Worm (Caenorhabditis elegans) whole organism, L2 larva: Measurements from ENCODE around the gene Y71H2B.2.
A peak's percentile ranks its signal among the peaks of the same experiment; 100 is the strongest.

Experiments
- C34F6.9 ChIP-seq: fragments of 150-350 bp; optimal IDR thresholded peaks from 2 replicates; lab custom pipeline; 2014; ENCODE audit warnings: missing biosample characterization, missing genetic modification characterization
- F13H6.1 ChIP-seq: sonication (generic microtip); optimal IDR thresholded peaks from 2 replicates; lab custom pipeline; 2016; ENCODE audit warnings: missing genetic modification characterization, missing compliant biosample characterization
- R02D3.7 ChIP-seq: fragments of 150-350 bp; optimal IDR thresholded peaks from 2 replicates; lab custom pipeline; 2014; ENCODE audit warnings: missing biosample characterization, missing genetic modification characterization
- ZK546.5 ChIP-seq: sonication (generic microtip); optimal IDR thresholded peaks from 2 replicates; lab custom pipeline; 2017; ENCODE audit warnings: missing biosample characterization, missing genetic modification characterization
- ama-1 ChIP-seq: fragments of 150-350 bp; optimal IDR thresholded peaks from 2 replicates; lab custom pipeline; 2018; ENCODE audit warnings: inconsistent platforms
- blmp-1 ChIP-seq: sonication (generic microtip); optimal IDR thresholded peaks from 2 replicates; lab custom pipeline; 2017; ENCODE audit warnings: missing genetic modification characterization, mild to moderate bottlenecking, missing compliant biosample characterization, antibody characterized with exemption, moderate library complexity; ENCODE audit not compliant: insufficient read depth
- crh-2 ChIP-seq: sonication (generic microtip); optimal IDR thresholded peaks from 2 replicates; lab custom pipeline; 2017; ENCODE audit warnings: missing biosample characterization, missing genetic modification characterization
- elt-1 ChIP-seq: fragments of 150-350 bp; optimal IDR thresholded peaks from 2 replicates; lab custom pipeline; 2014; ENCODE audit warnings: missing biosample characterization, missing genetic modification characterization
- elt-3 ChIP-seq: sonication (generic microtip); optimal IDR thresholded peaks from 2 replicates; lab custom pipeline; 2017; ENCODE audit warnings: missing biosample characterization, missing genetic modification characterization
- fos-1 ChIP-seq: fragments of 150-350 bp; optimal IDR thresholded peaks from 2 replicates; lab custom pipeline; 2014; ENCODE audit warnings: missing biosample characterization, missing genetic modification characterization
- gmeb-1 ChIP-seq: fragments of 150-350 bp; optimal IDR thresholded peaks from 2 replicates; lab custom pipeline; 2014; ENCODE audit warnings: missing biosample characterization, missing genetic modification characterization
- lin-11 ChIP-seq: fragments of 150-350 bp; sonication (generic microtip); optimal IDR thresholded peaks from 2 replicates; lab custom pipeline; 2014; ENCODE audit warnings: missing biosample characterization, missing genetic modification characterization, inconsistent platforms, mixed read lengths
- lin-13 ChIP-seq: fragments of 150-350 bp; optimal IDR thresholded peaks from 2 replicates; lab custom pipeline; 2014; ENCODE audit warnings: missing biosample characterization, missing genetic modification reagents, missing genetic modification characterization
- lin-39 ChIP-seq: fragments of 150-350 bp; optimal IDR thresholded peaks from 2 replicates; lab custom pipeline; 2014; ENCODE audit warnings: missing biosample characterization, missing genetic modification reagents, missing genetic modification characterization
- lsy-2 ChIP-seq, 2 experiments: fragments of 150-350 bp in 1 of 2; sonication (generic microtip) in 1 of 2; optimal IDR thresholded peaks; 2 replicates each; lab custom pipeline; 2014 to 2017; ENCODE audit warnings: missing biosample characterization in 2 of 2, missing genetic modification characterization in 2 of 2
- mab-5 ChIP-seq: fragments of 150-350 bp; optimal IDR thresholded peaks from 2 replicates; lab custom pipeline; 2014; ENCODE audit warnings: missing biosample characterization, missing genetic modification characterization
- mdl-1 ChIP-seq, 2 experiments: fragments of 150-350 bp in 1 of 2; sonication (generic microtip) in 1 of 2; optimal IDR thresholded peaks; 2 replicates each; lab custom pipeline; 2017; ENCODE audit warnings: missing biosample characterization in 2 of 2, missing genetic modification characterization in 2 of 2
- nhr-10 ChIP-seq: sonication (generic microtip); optimal IDR thresholded peaks from 2 replicates; lab custom pipeline; 2017; ENCODE audit warnings: missing biosample characterization, missing genetic modification characterization
- nhr-12 ChIP-seq: fragments of 150-350 bp; optimal IDR thresholded peaks from 2 replicates; lab custom pipeline; 2014; ENCODE audit warnings: missing biosample characterization, missing genetic modification characterization
- nhr-129 ChIP-seq: fragments of 150-350 bp; optimal IDR thresholded peaks from 2 replicates; lab custom pipeline; 2014; ENCODE audit warnings: missing biosample characterization, missing genetic modification characterization
- nhr-21 ChIP-seq: fragments of 150-350 bp; optimal IDR thresholded peaks from 2 replicates; lab custom pipeline; 2014; ENCODE audit warnings: missing biosample characterization, missing genetic modification characterization
- nhr-237 ChIP-seq: fragments of 150-350 bp; optimal IDR thresholded peaks from 2 replicates; lab custom pipeline; 2014; ENCODE audit warnings: missing biosample characterization, missing genetic modification characterization
- nhr-25 ChIP-seq: fragments of 150-350 bp; sonication (generic microtip); optimal IDR thresholded peaks from 3 replicates; lab custom pipeline; 2014; ENCODE audit warnings: missing biosample characterization, missing genetic modification characterization
- nhr-6 ChIP-seq: fragments of 150-350 bp; optimal IDR thresholded peaks from 2 replicates; lab custom pipeline; 2014; ENCODE audit warnings: missing biosample characterization, missing genetic modification characterization
- sem-4 ChIP-seq: fragments of 150-350 bp; optimal IDR thresholded peaks from 2 replicates; lab custom pipeline; 2014; ENCODE audit warnings: missing biosample characterization, missing genetic modification reagents, missing genetic modification characterization
- skn-1 ChIP-seq: sonication (generic microtip); optimal IDR thresholded peaks from 2 replicates; lab custom pipeline; 2017; ENCODE audit warnings: missing biosample characterization, missing genetic modification characterization
- sma-3 ChIP-seq: sonication (generic microtip); optimal IDR thresholded peaks from 2 replicates; lab custom pipeline; 2016; ENCODE audit warnings: missing genetic modification reagents, missing genetic modification characterization, missing compliant biosample characterization
- sma-9 ChIP-seq, 2 experiments: fragments of 150-350 bp in 1 of 2; sonication (generic microtip) in 1 of 2; optimal IDR thresholded peaks; 2 replicates each; lab custom pipeline; 2014 to 2016; ENCODE audit warnings: missing genetic modification characterization in 2 of 2, mild to moderate bottlenecking in 1 of 2, missing biosample characterization in 1 of 2, missing compliant biosample characterization in 1 of 2, missing genetic modification reagents in 1 of 2, moderate library complexity in 1 of 2
- snpc-4 ChIP-seq: fragments of 150-350 bp; optimal IDR thresholded peaks from 2 replicates; lab custom pipeline; 2014; ENCODE audit warnings: missing biosample characterization, missing genetic modification characterization
- unc-39 ChIP-seq: fragments of 150-350 bp; optimal IDR thresholded peaks from 2 replicates; lab custom pipeline; 2014; ENCODE audit warnings: missing biosample characterization, missing genetic modification characterization
- unc-55 ChIP-seq: fragments of 150-350 bp; sonication (generic microtip); optimal IDR thresholded peaks from 3 replicates; lab custom pipeline; 2014; ENCODE audit warnings: missing biosample characterization, missing genetic modification reagents, missing genetic modification characterization
- zag-1 ChIP-seq: fragments of 150-350 bp; optimal IDR thresholded peaks from 2 replicates; lab custom pipeline; 2014; ENCODE audit warnings: missing biosample characterization, missing genetic modification characterization
- ztf-1 ChIP-seq: fragments of 200-800 bp; sonication (Bioruptor generic); conservative IDR thresholded peaks from 2 replicates; pipeline ENCODE4 v1.3.6; 2022; ENCODE audit warnings: missing genetic modification characterization, missing compliant biosample characterization
- ztf-4 ChIP-seq: fragments of 150-350 bp; optimal IDR thresholded peaks from 2 replicates; lab custom pipeline; 2014; ENCODE audit warnings: missing biosample characterization, missing genetic modification characterization

The Y71H2B.2 gene

DNA sequence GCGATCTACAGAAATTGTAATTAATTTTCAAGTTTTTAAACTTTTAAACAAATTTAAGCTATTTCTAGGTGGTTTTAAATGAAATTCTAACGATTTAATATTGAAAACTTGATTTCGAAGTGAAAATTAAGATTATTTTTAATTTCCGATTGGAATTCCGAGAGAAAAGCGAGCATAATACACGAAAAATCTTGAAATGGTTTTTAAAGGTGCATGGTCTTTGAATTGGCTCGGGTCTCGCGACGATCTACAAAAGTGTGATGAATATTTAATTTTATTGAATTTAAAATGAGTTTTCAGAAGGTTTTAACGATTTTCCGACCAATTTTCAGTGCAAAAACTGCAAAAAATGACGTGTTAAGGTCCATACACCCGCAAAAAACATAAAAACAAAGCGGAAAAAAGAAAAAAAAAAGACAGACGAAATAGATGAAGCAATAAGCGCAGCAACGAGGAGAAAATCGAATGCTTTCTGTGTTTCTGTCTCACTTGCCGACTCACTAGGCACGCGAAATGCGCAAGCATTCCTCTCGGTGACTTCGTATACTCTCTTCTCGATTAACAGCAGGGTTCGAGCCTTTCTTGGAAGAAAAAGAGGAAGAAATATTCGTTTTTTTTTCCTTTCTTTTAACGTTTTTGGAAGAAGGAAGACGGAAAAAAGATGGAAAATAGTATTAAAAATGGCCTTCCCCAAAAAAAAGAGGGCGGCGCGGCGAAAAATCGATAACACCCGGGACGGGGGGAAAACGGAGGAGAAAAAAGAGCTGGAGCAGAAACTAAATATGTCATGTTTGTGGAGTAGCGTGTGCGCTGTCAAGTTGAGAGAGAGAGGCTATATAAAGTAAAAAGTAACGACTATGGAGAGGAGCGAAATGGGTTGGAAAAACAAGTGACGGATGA, 46.4 kb upstream of the Y71H2B.2 start (continued):
- TF ChIP-seq R02D3.7 (tag; lab: Kevin White, UChicago) (no peak), sem-4 (tag; lab: Kevin White, UChicago) (peak; percentile 45), lsy-2 (tag; optimal IDR thresholded peaks at IDR 0.05; lab: Kevin White, UChicago) (peak; percentile 47 to 82), nhr-237 (no peak), skn-1 (tag; lab: Kevin White, UChicago) (no peak), nhr-21 (tag; lab: Kevin White, UChicago) (no peak)

DNA sequence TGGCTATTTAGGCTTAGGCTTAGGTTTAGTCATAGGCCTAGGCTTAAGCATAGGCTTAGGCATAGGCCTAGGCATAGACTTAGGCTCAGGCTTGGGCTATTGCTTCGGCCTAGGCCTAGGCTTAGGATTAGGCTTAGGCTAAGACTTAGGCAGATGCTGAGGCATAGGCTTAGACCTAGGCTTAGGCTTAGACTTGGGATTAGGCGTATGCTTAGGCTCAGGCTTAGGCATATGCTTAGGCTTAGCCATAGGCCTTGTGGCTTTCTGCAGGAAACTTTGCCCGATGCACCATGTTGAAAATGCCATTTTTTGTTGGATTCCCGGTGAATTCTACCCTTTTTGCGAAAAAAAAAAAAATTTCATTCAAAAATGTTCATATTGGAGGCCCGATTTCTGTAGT, 45.0 kb upstream of the Y71H2B.2 start:
- TF ChIP-seq ztf-4 = no peak
- TF ChIP-seq nhr-10 (tag; lab: Kevin White, UChicago) = no peak
- no peak for TF ChIP-seq lin-11 (tag; lab: Kevin White, UChicago)
- no peak for TF ChIP-seq fos-1 (tag; lab: Kevin White, UChicago)

DNA sequence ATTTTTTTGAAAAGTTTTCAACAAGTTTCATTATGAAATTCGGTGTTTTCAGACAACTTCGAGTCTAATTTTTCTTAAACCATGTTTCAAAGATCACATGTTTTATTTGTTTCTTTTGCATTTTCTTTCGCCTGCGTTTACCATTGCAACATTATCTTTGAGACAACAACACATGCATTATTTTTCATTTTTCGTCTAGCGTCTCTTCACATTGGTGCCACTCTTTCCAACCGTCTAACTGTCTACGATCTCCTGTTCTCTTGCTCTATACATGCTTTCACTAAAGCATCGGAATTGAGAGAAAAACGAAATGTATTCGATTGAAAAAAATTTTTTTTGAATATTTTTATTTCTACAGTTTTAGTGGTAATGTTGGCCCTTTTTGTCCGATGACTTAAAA, 44.4 kb upstream of the Y71H2B.2 start:
- peak; percentile 59 for TF ChIP-seq lin-13
- TF ChIP-seq gmeb-1 (tag; lab: Kevin White, UChicago) = peak; percentile 53
- peak; percentile 28 for TF ChIP-seq nhr-25 (tag; lab: Kevin White, UChicago)
- TF ChIP-seq nhr-6 = no peak
- TF ChIP-seq nhr-21 (tag; lab: Kevin White, UChicago) = peak; percentile 5
- TF ChIP-seq F13H6.1 (tag; lab: Kevin White, UChicago) = peak; percentile 49
- TF ChIP-seq unc-39 (tag; lab: Kevin White, UChicago) = no peak
- TF ChIP-seq crh-2 (tag; lab: Kevin White, UChicago) = peak; percentile 68
- TF ChIP-seq blmp-1 = peak; percentile 71
- peak; percentile 76 for TF ChIP-seq sma-9 (GFP tag; optimal IDR thresholded peaks at IDR 0.05; lab: Kevin White, UChicago)
- TF ChIP-seq sma-9 (tag; optimal IDR thresholded peaks at IDR 0.05; lab: Kevin White, UChicago) = no peak
- TF ChIP-seq sem-4 (tag; lab: Kevin White, UChicago) = no peak
- TF ChIP-seq lsy-2 (tag; optimal IDR thresholded peaks at IDR 0.05; lab: Kevin White, UChicago) = peak in 1 of 2 experiments; percentile 78
- peak; percentile 21 for TF ChIP-seq mab-5
- TF ChIP-seq lin-39 (tag; lab: Kevin White, UChicago) = no peak
- peak; percentile 90 for TF ChIP-seq C34F6.9 (tag; lab: Kevin White, UChicago)
- peak; percentile 3 for TF ChIP-seq sma-3 (GFP tag; lab: Kevin White, UChicago)
- peak; percentile 17 to 29 for TF ChIP-seq mdl-1 (tag; optimal IDR thresholded peaks at IDR 0.05; lab: Kevin White, UChicago)
- TF ChIP-seq unc-55 (GFP tag; lab: Kevin White, UChicago) = peak; percentile 84
- TF ChIP-seq fos-1 (tag; lab: Kevin White, UChicago) = peak; percentile 52
- peak; percentile 39 for TF ChIP-seq nhr-129 (tag; lab: Kevin White, UChicago)
- TF ChIP-seq, all 48 proteins: peak for 16

DNA sequence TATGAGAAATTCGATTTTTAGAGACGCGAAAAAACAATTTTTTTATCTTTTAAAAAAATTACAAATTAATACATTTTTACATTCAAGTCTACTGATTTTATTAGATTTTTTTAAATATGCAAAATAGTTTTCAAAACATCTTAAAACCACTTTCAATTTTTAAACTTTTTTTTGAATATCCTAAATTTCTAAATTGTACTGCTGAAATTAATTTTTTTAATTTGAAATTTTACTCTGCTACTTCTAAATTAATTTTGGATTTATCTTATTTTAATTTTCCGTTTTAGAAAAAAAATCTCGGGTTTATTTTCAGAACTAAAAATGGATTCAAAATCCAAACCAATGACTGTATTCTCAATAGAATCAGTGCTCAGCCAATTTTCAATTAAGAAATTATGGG, 44.0 kb upstream of the Y71H2B.2 start, which contains the start of gene Y71H2B.8:
Gene Y71H2B.8, plus strand, starts transcription at position 301 of the 400 bp plus-strand sequence.
- no peak for TF ChIP-seq ZK546.5 (tag; lab: Kevin White, UChicago)
- no peak for TF ChIP-seq elt-3 (tag; lab: Kevin White, UChicago)
- no peak for TF ChIP-seq elt-1 (tag; lab: Kevin White, UChicago)
- no peak for TF ChIP-seq nhr-21 (tag; lab: Kevin White, UChicago)
- TF ChIP-seq C34F6.9 (tag; lab: Kevin White, UChicago) = no peak
- no peak for TF ChIP-seq sma-3 (GFP tag; lab: Kevin White, UChicago)
- TF ChIP-seq ama-1 (lab: Kevin White, UChicago) = no peak
- TF ChIP-seq nhr-12 (tag; lab: Kevin White, UChicago) = no peak
- no peak for TF ChIP-seq nhr-6
- no peak for TF ChIP-seq zag-1
- no peak for TF ChIP-seq nhr-129 (tag; lab: Kevin White, UChicago)
- TF ChIP-seq ztf-1 (GFP tag; lab: Robert Waterston, UW) = no peak
- TF ChIP-seq snpc-4 (tag; lab: Kevin White, UChicago) = no peak
